Worm (Caenorhabditis elegans) whole organism, L1 larva: ENCODE results near the gene K01G5.8.

Experiments used
- elt-3 ChIP-seq, 6 experiments: fragments of 150-350 bp in 1 of 6; sonication (generic microtip); optimal IDR thresholded peaks; 2 replicates each; lab custom pipeline; 2017 to 2018; ENCODE audit warnings: missing biosample characterization in 6 of 6, missing genetic modification characterization in 6 of 6, inconsistent platforms in 1 of 6
- lin-39 ChIP-seq: fragments of 150-350 bp; optimal IDR thresholded peaks from 2 replicates; lab custom pipeline; 2014; ENCODE audit warnings: missing biosample characterization, missing genetic modification reagents, missing genetic modification characterization
- nhr-76 ChIP-seq: sonication (generic microtip); optimal IDR thresholded peaks from 2 replicates; lab custom pipeline; 2017; ENCODE audit warnings: missing biosample characterization, missing genetic modification characterization
- sptf-1 ChIP-seq: fragments of 150-350 bp; optimal IDR thresholded peaks from 2 replicates; lab custom pipeline; 2014; ENCODE audit warnings: missing biosample characterization, missing genetic modification characterization

ce11 chrIII:10694294-10694693 is 46.3 kb downstream of the K01G5.8 start, which contains the start of the genes Y39A1A.18 and fmo-3:
- peak in 1 of 6 experiments; percentile 37 for TF ChIP-seq elt-3 (tag; optimal IDR thresholded peaks at IDR 0.05; lab: Kevin White, UChicago)
- no peak for TF ChIP-seq lin-39 (tag; lab: Kevin White, UChicago)
- no peak for TF ChIP-seq sptf-1 (tag; lab: Kevin White, UChicago)
- TF ChIP-seq nhr-76, result no peak
